Worm (Caenorhabditis elegans) whole organism, young adult: ENCODE measurements around the gene Y39A3B.8.

ENCODE experiments used
- T07F8.4 ChIP-seq: sonication (generic microtip); optimal IDR thresholded peaks from 2 replicates; lab custom pipeline; 2016; ENCODE audit warnings: mild to moderate bottlenecking, missing genetic modification characterization, moderate library complexity, missing compliant biosample characterization
- aptf-3 ChIP-seq: fragments of 200-800 bp; sonication (Bioruptor generic); IDR thresholded peaks from 2 replicates; pipeline ENCODE4 v1.3.6; 2022; ENCODE audit warnings: missing genetic modification characterization, missing compliant biosample characterization
- attf-6 ChIP-seq: fragments of 200-800 bp; sonication (Bioruptor generic); IDR thresholded peaks from 2 replicates; pipeline ENCODE4 v1.3.6; 2022; ENCODE audit warnings: missing genetic modification reagents, missing genetic modification characterization, missing compliant biosample characterization
- egl-44 ChIP-seq: fragments of 200-800 bp; sonication (Bioruptor generic); IDR thresholded peaks from 2 replicates; pipeline ENCODE4 v1.3.6; 2022; ENCODE audit warnings: missing genetic modification reagents, missing genetic modification characterization, missing compliant biosample characterization
- let-526 ChIP-seq: fragments of 200-800 bp; sonication (Bioruptor generic); IDR thresholded peaks from 2 replicates; pipeline ENCODE4 v1.3.6; 2022; ENCODE audit warnings: missing genetic modification reagents, missing genetic modification characterization, missing compliant biosample characterization
- madf-6 ChIP-seq: fragments of 200-800 bp; sonication (Bioruptor generic); IDR thresholded peaks from 2 replicates; pipeline ENCODE4 v1.3.6; 2022; ENCODE audit warnings: missing genetic modification reagents, missing genetic modification characterization, missing compliant biosample characterization
- mel-28 ChIP-seq: sonication (generic microtip); optimal IDR thresholded peaks from 2 replicates; lab custom pipeline; 2016; ENCODE audit warnings: borderline replicate concordance, mild to moderate bottlenecking, missing genetic modification characterization, missing compliant biosample characterization
- mes-4 ChIP-seq: sonication (generic microtip); optimal IDR thresholded peaks from 2 replicates; lab custom pipeline; 2016; ENCODE audit warnings: missing genotype, missing genetic modification characterization, missing compliant biosample characterization
- sdz-38 ChIP-seq: sonication (generic microtip); optimal IDR thresholded peaks from 2 replicates; lab custom pipeline; 2016; ENCODE audit warnings: missing genotype, missing genetic modification characterization, missing compliant biosample characterization
- unc-130 ChIP-seq: sonication (generic microtip); optimal IDR thresholded peaks from 2 replicates; lab custom pipeline; 2016; ENCODE audit warnings: missing genetic modification reagents, missing genetic modification characterization, missing compliant biosample characterization
- ztf-28 ChIP-seq: fragments of 200-800 bp; sonication (Bioruptor generic); IDR thresholded peaks from 2 replicates; pipeline ENCODE4 v1.3.6; 2022; ENCODE audit warnings: missing genetic modification reagents, missing genetic modification characterization, missing compliant biosample characterization

DNA sequence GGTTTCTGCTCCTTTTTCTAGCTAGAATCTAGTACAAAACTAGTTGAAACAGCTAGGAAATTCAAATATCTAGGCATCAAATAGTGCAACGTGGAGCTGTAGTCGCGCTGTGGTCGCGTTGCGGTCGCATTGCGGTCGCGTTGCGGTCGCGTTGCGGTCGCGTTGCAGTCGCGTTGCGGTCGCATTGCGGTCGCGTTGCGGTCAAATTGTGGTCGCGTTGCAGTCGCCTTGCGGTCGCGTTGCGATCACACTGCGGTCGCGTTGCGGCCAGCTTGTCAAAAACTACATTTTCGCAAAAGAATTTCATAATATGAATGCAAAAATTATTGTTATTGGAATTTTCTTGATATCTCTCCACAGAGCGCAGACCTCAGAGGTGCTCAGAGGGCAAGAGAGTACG is 11.8 kb upstream of the Y39A3B.8 start:
- TF ChIP-seq aptf-3 (no peak), ztf-28 (GFP tag; lab: Robert Waterston, UW) (no peak), attf-6 (GFP tag; lab: Robert Waterston, UW) (no peak), madf-6 (no peak), mes-4 (no peak), unc-130 (GFP tag; lab: Kevin White, UChicago) (no peak), let-526 (GFP tag; lab: Robert Waterston, UW) (no peak), egl-44 (GFP tag; lab: Robert Waterston, UW) (no peak), sdz-38 (tag; lab: Kevin White, UChicago) (no peak), T07F8.4 (tag; lab: Kevin White, UChicago) (no peak), mel-28 (tag; lab: Kevin White, UChicago) (no peak)
